Worm (Caenorhabditis elegans) whole organism, early embryonic: ENCODE measurements around the gene B0222.11.

Experiments used
- F13C5.2 ChIP-seq: sonication (generic microtip); optimal IDR thresholded peaks from 2 replicates; lab custom pipeline; 2017; ENCODE audit warnings: mild to moderate bottlenecking, missing genetic modification characterization, inconsistent platforms, missing compliant biosample characterization
- ama-1 ChIP-seq: fragments of 150-350 bp; optimal IDR thresholded peaks from 2 replicates; lab custom pipeline; 2014
- sea-1 ChIP-seq: fragments of 200-800 bp; sonication (Bioruptor generic); conservative IDR thresholded peaks from 2 replicates; pipeline ENCODE4 v1.3.6; 2022; ENCODE audit warnings: missing genetic modification characterization, missing compliant biosample characterization
- tbx-11 ChIP-seq: fragments of 200-800 bp; sonication (Bioruptor generic); IDR thresholded peaks from 2 replicates; pipeline ENCODE4 v1.3.6; 2022; ENCODE audit warnings: missing genetic modification characterization, missing compliant biosample characterization
- tbx-37 ChIP-seq: fragments of 200-800 bp; sonication (Bioruptor generic); conservative IDR thresholded peaks from 2 replicates; pipeline ENCODE4 v1.3.6; 2022; ENCODE audit warnings: missing genetic modification reagents, missing genetic modification characterization, missing compliant biosample characterization

- no peak for TF ChIP-seq ama-1 (lab: Kevin White, UChicago)
- no peak for TF ChIP-seq F13C5.2 (tag; lab: Kevin White, UChicago)
- no peak for TF ChIP-seq tbx-11 (GFP tag; lab: Robert Waterston, UW)
- no peak for TF ChIP-seq sea-1 (GFP tag; lab: Robert Waterston, UW)
- no peak for TF ChIP-seq tbx-37
Measured at ce11 chrV:9160224-9160886, 7.6 kb downstream of the B0222.11 start, which contains the start of gene col-144.
